Fruit fly (Drosophila melanogaster): ENCODE results near the gene Syt1.
A peak's percentile ranks its signal among the peaks of the same experiment; 100 is the strongest.

Gene Syt1

DNA sequence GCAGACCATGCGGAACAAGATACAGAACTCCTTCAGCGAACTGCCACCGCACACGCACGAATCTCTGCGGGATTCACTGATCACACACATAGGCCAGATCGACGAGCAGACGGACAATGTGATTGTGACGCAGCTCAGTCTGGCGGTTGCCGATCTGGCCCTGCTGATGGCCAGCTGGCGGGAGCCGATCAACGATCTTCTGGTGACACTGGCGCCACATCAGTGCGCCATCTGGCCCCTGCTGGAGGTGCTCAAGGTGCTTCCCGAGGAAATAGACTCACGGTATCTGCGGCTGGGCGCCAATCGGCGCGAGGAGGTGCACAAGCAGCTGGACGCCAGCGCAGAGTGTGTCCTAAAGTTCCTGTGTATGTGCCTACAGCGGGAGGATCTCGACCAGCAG lies 39.5 kb downstream of the Syt1 start:
- no peak for TF ChIP-seq Dfd (GFP tag; optimal IDR thresholded peaks at IDR 0.05)
- TF ChIP-seq GATAd (GFP tag; optimal IDR thresholded peaks at IDR 0.05), result no peak
- TF ChIP-seq Dif (GFP tag; optimal IDR thresholded peaks at IDR 0.05; ENCODE audit: partially characterized antibody), result no peak
- TF ChIP-seq jim (GFP tag; optimal IDR thresholded peaks at IDR 0.05), result no peak
- TF ChIP-seq psq (GFP tag; optimal IDR thresholded peaks at IDR 0.05), result no peak
- TF ChIP-seq usp (GFP tag; optimal IDR thresholded peaks at IDR 0.05), result no peak
- no peak for TF ChIP-seq h (GFP tag; optimal IDR thresholded peaks at IDR 0.05)
- no peak for TF ChIP-seq sage (GFP tag; optimal IDR thresholded peaks at IDR 0.05)
- TF ChIP-seq Rel (GFP tag; optimal IDR thresholded peaks at IDR 0.05), result no peak
- TF ChIP-seq Rel (tag; optimal IDR thresholded peaks at IDR 0.05), result no peak
- no peak for TF ChIP-seq lola (GFP tag; optimal IDR thresholded peaks at IDR 0.05)
- TF ChIP-seq Vsx2 (GFP tag; optimal IDR thresholded peaks at IDR 0.05; ENCODE audit: partially characterized antibody), result no peak
- no peak for TF ChIP-seq N (GFP tag; optimal IDR thresholded peaks at IDR 0.05)
- no peak for TF ChIP-seq dl (GFP tag; optimal IDR thresholded peaks at IDR 0.05; ENCODE audit: insufficient read depth in 1 of 2, partially characterized antibody in 2 of 2)

DNA sequence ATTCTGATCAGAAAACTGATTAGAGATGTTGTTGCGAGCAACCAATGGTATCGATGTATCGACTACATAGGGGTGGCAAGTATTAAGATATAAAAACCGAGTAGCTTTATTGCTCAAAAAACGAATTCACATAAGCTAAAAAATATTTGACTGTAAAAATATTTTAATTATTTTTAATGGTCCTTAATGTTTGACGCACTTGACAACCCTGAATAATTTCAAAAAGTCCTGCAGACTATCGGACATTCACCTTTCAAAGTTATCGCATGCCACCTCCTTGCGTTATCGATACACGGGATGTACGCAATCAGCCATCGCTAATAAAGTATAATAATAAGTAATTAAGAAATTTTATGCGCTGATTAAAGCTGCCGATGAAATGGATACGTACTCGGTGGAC lies 40.1 kb downstream of the Syt1 start, which contains the start of the genes HemK2, Snapin and Tnpo-SR:
HemK2 (minus strand) TSS at position 24 of the 400 bp plus-strand sequence.
Snapin (minus strand) TSS at position 24 of the 400 bp plus-strand sequence.
Tnpo-SR (plus strand) TSS at position 271 of the 400 bp plus-strand sequence.
- TF ChIP-seq tai (GFP tag; optimal IDR thresholded peaks at IDR 0.05) (no peak), N (GFP tag; optimal IDR thresholded peaks at IDR 0.05) (no peak), lola (GFP tag; optimal IDR thresholded peaks at IDR 0.05) (no peak), Mio (GFP tag; optimal IDR thresholded peaks at IDR 0.05) (peak; percentile 8), ey (GFP tag; optimal IDR thresholded peaks at IDR 0.05) (peak; percentile 92), h (GFP tag; optimal IDR thresholded peaks at IDR 0.05) (peak; percentile 97), Dif (GFP tag; optimal IDR thresholded peaks at IDR 0.05; ENCODE audit: partially characterized antibody) (no peak), OdsH (GFP tag; optimal IDR thresholded peaks at IDR 0.05) (peak; percentile 93), Hr83 (GFP tag; optimal IDR thresholded peaks at IDR 0.05; ENCODE audit: poor library complexity, severe bottlenecking) (peak; percentile 88), Myc (optimal IDR thresholded peaks at IDR 0.05) (peak; percentile 18), sage (GFP tag; optimal IDR thresholded peaks at IDR 0.05) (peak; percentile 89), Dfd (GFP tag; optimal IDR thresholded peaks at IDR 0.05) (no peak), Abd-B (GFP tag; optimal IDR thresholded peaks at IDR 0.05) (no peak), Jra (GFP tag; optimal IDR thresholded peaks at IDR 0.05) (peak; percentile 94), dmrt93B (GFP tag; optimal IDR thresholded peaks at IDR 0.05) (peak; percentile 88), woc (GFP tag; optimal IDR thresholded peaks at IDR 0.05) (peak; percentile 90), pan (optimal IDR thresholded peaks at IDR 0.05) (no peak), Hr78 (GFP tag; optimal IDR thresholded peaks at IDR 0.05) (no peak), Rel (GFP tag; optimal IDR thresholded peaks at IDR 0.05) (peak; percentile 30), Rel (tag; optimal IDR thresholded peaks at IDR 0.05) (peak; percentile 80), dl (GFP tag; optimal IDR thresholded peaks at IDR 0.05; ENCODE audit: insufficient read depth in 1 of 2, partially characterized antibody in 2 of 2) (no peak), fru (GFP tag; optimal IDR thresholded peaks at IDR 0.05) (peak; percentile 92), GATAd (GFP tag; optimal IDR thresholded peaks at IDR 0.05) (no peak), HLH106 (tag; optimal IDR thresholded peaks at IDR 0.05) (peak; percentile 97), Vsx2 (GFP tag; optimal IDR thresholded peaks at IDR 0.05; ENCODE audit: partially characterized antibody) (no peak), CG32264 (GFP tag; optimal IDR thresholded peaks at IDR 0.05) (peak; percentile 84), brk (GFP tag; optimal IDR thresholded peaks at IDR 0.05) (no peak), Hnf4 (GFP tag; optimal IDR thresholded peaks at IDR 0.05) (peak; percentile 95), foxo (GFP tag; optimal IDR thresholded peaks at IDR 0.05) (peak; percentile 75 to 95), sv (GFP tag; optimal IDR thresholded peaks at IDR 0.05) (peak; percentile 81), dsf (GFP tag; optimal IDR thresholded peaks at IDR 0.05; ENCODE audit: borderline replicate concordance) (peak; percentile 90), CG9705 (GFP tag; optimal IDR thresholded peaks at IDR 0.05) (peak; percentile 93), rgr (GFP tag; optimal IDR thresholded peaks at IDR 0.05) (peak; percentile 94), CrebA (GFP tag; optimal IDR thresholded peaks at IDR 0.05; ENCODE audit: borderline replicate concordance) (no peak), br (GFP tag; optimal IDR thresholded peaks at IDR 0.05) (peak; percentile 91), psq (GFP tag; optimal IDR thresholded peaks at IDR 0.05) (peak; percentile 89), usp (GFP tag; optimal IDR thresholded peaks at IDR 0.05) (no peak), jim (GFP tag; optimal IDR thresholded peaks at IDR 0.05) (peak; percentile 50), Sp1 (GFP tag; optimal IDR thresholded peaks at IDR 0.05) (peak; percentile 92)

Measured in whole organism, wandering third instar larva.